Worm (Caenorhabditis elegans) whole organism, late embryonic: ENCODE measurements around the gene C04G6.4.

Experiments used
- C08G9.2 ChIP-seq: sonication (generic microtip); optimal IDR thresholded peaks from 2 replicates; lab custom pipeline; 2016; ENCODE audit warnings: mild to moderate bottlenecking, missing genetic modification characterization, moderate library complexity, missing compliant biosample characterization
- K09A11.1 ChIP-seq: sonication (generic microtip); optimal IDR thresholded peaks from 2 replicates; lab custom pipeline; 2017; ENCODE audit warnings: antibody characterized with exemption, mild to moderate bottlenecking, missing genetic modification characterization, missing compliant biosample characterization; ENCODE audit not compliant: insufficient read depth
- T23F11.4 ChIP-seq: fragments of 200-800 bp; sonication (Bioruptor generic); optimal IDR thresholded peaks from 2 replicates; lab custom pipeline; 2018; ENCODE audit warnings: mild to moderate bottlenecking, missing genetic modification characterization, missing compliant biosample characterization
- Y22D7AL.16 ChIP-seq: sonication (generic microtip); optimal IDR thresholded peaks from 2 replicates; lab custom pipeline; 2016; ENCODE audit warnings: missing genetic modification characterization, missing compliant biosample characterization
- ama-1 ChIP-seq: fragments of 150-350 bp; optimal IDR thresholded peaks from 2 replicates; lab custom pipeline; 2014
- ceh-14 ChIP-seq: sonication (generic microtip); optimal IDR thresholded peaks from 2 replicates; lab custom pipeline; 2016; ENCODE audit warnings: missing genotype, missing genetic modification characterization, missing compliant biosample characterization
- ceh-2 ChIP-seq: sonication (generic microtip); optimal IDR thresholded peaks from 2 replicates; lab custom pipeline; 2016; ENCODE audit warnings: missing genotype, missing genetic modification characterization, missing compliant biosample characterization
- ceh-22 ChIP-seq: sonication (generic microtip); optimal IDR thresholded peaks from 2 replicates; lab custom pipeline; 2017; ENCODE audit warnings: missing biosample characterization, missing genetic modification characterization
- ceh-30 ChIP-seq: fragments of 150-350 bp; optimal IDR thresholded peaks from 2 replicates; lab custom pipeline; 2014; ENCODE audit warnings: missing biosample characterization, missing genetic modification characterization
- ceh-45 ChIP-seq: fragments of 200-800 bp; sonication (Bioruptor generic); IDR thresholded peaks from 2 replicates; pipeline ENCODE4 v1.3.6; 2022; ENCODE audit warnings: missing genetic modification reagents, missing genetic modification characterization, missing compliant biosample characterization
- ceh-48 ChIP-seq: sonication (generic microtip); optimal IDR thresholded peaks from 2 replicates; lab custom pipeline; 2016; ENCODE audit warnings: missing genetic modification characterization, inconsistent platforms, missing compliant biosample characterization
- ceh-9 ChIP-seq: sonication (generic microtip); optimal IDR thresholded peaks from 2 replicates; lab custom pipeline; 2016; ENCODE audit warnings: mild to moderate bottlenecking, missing genetic modification characterization, inconsistent platforms, missing compliant biosample characterization
- fax-1 ChIP-seq: sonication (generic microtip); optimal IDR thresholded peaks from 2 replicates; lab custom pipeline; 2016; ENCODE audit warnings: missing genotype, missing genetic modification characterization, missing compliant biosample characterization
- fkh-6 ChIP-seq: sonication (generic microtip); optimal IDR thresholded peaks from 2 replicates; lab custom pipeline; 2016; ENCODE audit warnings: missing genetic modification characterization, missing compliant biosample characterization
- gmeb-2 ChIP-seq: sonication (generic microtip); optimal IDR thresholded peaks from 2 replicates; lab custom pipeline; 2016; ENCODE audit warnings: missing genetic modification characterization, inconsistent platforms, missing compliant biosample characterization
- hlh-15 ChIP-seq: sonication (generic microtip); optimal IDR thresholded peaks from 2 replicates; lab custom pipeline; 2016; ENCODE audit warnings: missing genetic modification characterization, missing compliant biosample characterization
- hlh-6 ChIP-seq: sonication (generic microtip); optimal IDR thresholded peaks from 2 replicates; lab custom pipeline; 2016; ENCODE audit warnings: missing genotype, missing genetic modification characterization, missing compliant biosample characterization
- lim-6 ChIP-seq: sonication (generic microtip); optimal IDR thresholded peaks from 2 replicates; lab custom pipeline; 2016; ENCODE audit warnings: missing genetic modification characterization, missing compliant biosample characterization
- madf-2 ChIP-seq: sonication (generic microtip); optimal IDR thresholded peaks from 2 replicates; lab custom pipeline; 2017; ENCODE audit warnings: missing genetic modification characterization, missing compliant biosample characterization
- mec-3 ChIP-seq: sonication (generic microtip); optimal IDR thresholded peaks from 2 replicates; lab custom pipeline; 2016; ENCODE audit warnings: borderline replicate concordance, missing genetic modification characterization, missing compliant biosample characterization
- nfya-1 ChIP-seq: sonication (generic microtip); optimal IDR thresholded peaks from 2 replicates; lab custom pipeline; 2017; ENCODE audit warnings: missing genetic modification characterization, mild to moderate bottlenecking, missing compliant biosample characterization, antibody characterized with exemption, moderate library complexity
- npax-4 ChIP-seq: sonication (generic microtip); optimal IDR thresholded peaks from 2 replicates; lab custom pipeline; 2016; ENCODE audit warnings: missing genetic modification characterization, missing compliant biosample characterization
- odd-2 ChIP-seq: sonication (generic microtip); optimal IDR thresholded peaks from 2 replicates; lab custom pipeline; 2017; ENCODE audit warnings: antibody characterized with exemption, mild to moderate bottlenecking, missing genetic modification characterization, missing compliant biosample characterization
- pax-1 ChIP-seq: fragments of 150-350 bp; optimal IDR thresholded peaks from 2 replicates; lab custom pipeline; 2014; ENCODE audit warnings: missing biosample characterization, missing genetic modification characterization
- pros-1 ChIP-seq: fragments of 150-350 bp; optimal IDR thresholded peaks from 2 replicates; lab custom pipeline; 2014; ENCODE audit warnings: missing biosample characterization, missing genetic modification reagents, missing genetic modification characterization
- ref-2 ChIP-seq: sonication (generic microtip); optimal IDR thresholded peaks from 2 replicates; lab custom pipeline; 2016; ENCODE audit warnings: missing genetic modification characterization, missing compliant biosample characterization
- sdc-2 ChIP-seq: sonication (generic microtip); optimal IDR thresholded peaks from 2 replicates; lab custom pipeline; 2016; ENCODE audit warnings: missing genotype, missing genetic modification characterization, missing compliant biosample characterization
- sox-2 ChIP-seq: fragments of 200-800 bp; sonication (Bioruptor generic); IDR thresholded peaks from 2 replicates; pipeline ENCODE4 v1.3.6; 2022; ENCODE audit warnings: missing genetic modification reagents, missing genetic modification characterization, missing compliant biosample characterization
- syd-9 ChIP-seq: sonication (generic microtip); optimal IDR thresholded peaks from 2 replicates; lab custom pipeline; 2016; ENCODE audit warnings: mild to moderate bottlenecking, missing genetic modification characterization, moderate library complexity, missing compliant biosample characterization
- tbx-7 ChIP-seq: sonication (generic microtip); optimal IDR thresholded peaks from 2 replicates; lab custom pipeline; 2016; ENCODE audit warnings: missing genotype, missing genetic modification characterization, missing compliant biosample characterization
- ttx-3 ChIP-seq: sonication (generic microtip); optimal IDR thresholded peaks from 2 replicates; lab custom pipeline; 2016; ENCODE audit warnings: missing genetic modification reagents, missing genetic modification characterization, missing compliant biosample characterization
- unc-55 ChIP-seq: sonication (generic microtip); optimal IDR thresholded peaks from 2 replicates; lab custom pipeline; 2017; ENCODE audit warnings: missing biosample characterization, missing genetic modification reagents, missing genetic modification characterization
- unc-86 ChIP-seq: sonication (generic microtip); optimal IDR thresholded peaks from 2 replicates; lab custom pipeline; 2016; ENCODE audit warnings: missing genetic modification characterization, missing compliant biosample characterization
- zip-5 ChIP-seq: sonication (generic microtip); optimal IDR thresholded peaks from 2 replicates; lab custom pipeline; 2016; ENCODE audit warnings: missing genetic modification characterization, missing compliant biosample characterization
- ztf-16 ChIP-seq: sonication (generic microtip); optimal IDR thresholded peaks from 2 replicates; lab custom pipeline; 2017; ENCODE audit warnings: missing genetic modification characterization, missing compliant biosample characterization

C04G6.4 gene

ce11 chrII:5055129-5055666, 28.0 kb downstream of the C04G6.4 start, which contains the start of the genes ify-1 and rpl-22 (continued):
- no peak for TF ChIP-seq ceh-14 (tag; lab: Kevin White, UChicago)

- TF ChIP-seq fax-1 (no peak), ceh-22 (tag; lab: Kevin White, UChicago) (no peak), npax-4 (tag; lab: Kevin White, UChicago) (no peak), ceh-14 (tag; lab: Kevin White, UChicago) (no peak), ceh-9 (tag; lab: Kevin White, UChicago) (no peak), ceh-30 (tag; lab: Kevin White, UChicago) (no peak), nfya-1 (tag; lab: Kevin White, UChicago) (no peak), ref-2 (no peak), Y22D7AL.16 (tag; lab: Kevin White, UChicago) (no peak), C08G9.2 (tag; lab: Kevin White, UChicago) (no peak), ttx-3 (tag; lab: Kevin White, UChicago) (no peak), sdc-2 (tag; lab: Kevin White, UChicago) (no peak), lim-6 (no peak)
Measured at ce11 chrII:5050776-5051175, 32.5 kb downstream of the C04G6.4 start.

- TF ChIP-seq unc-86 (no peak), ceh-45 (GFP tag; lab: Robert Waterston, UW) (no peak), mec-3 (tag; lab: Kevin White, UChicago) (no peak), madf-2 (tag; lab: Kevin White, UChicago) (no peak), T23F11.4 (GFP tag; lab: Kevin White, UChicago) (no peak), sox-2 (GFP tag; lab: Robert Waterston, UW) (no peak), pax-1 (tag; lab: Kevin White, UChicago) (no peak), odd-2 (tag; lab: Kevin White, UChicago) (no peak), K09A11.1 (tag; lab: Kevin White, UChicago) (no peak)
Measured at ce11 chrII:5049865-5050342, 33.3 kb downstream of the C04G6.4 start, which contains the start of gene F33G12.6. TSS of gene F33G12.6 (plus strand) at chrII:5049915.

DNA sequence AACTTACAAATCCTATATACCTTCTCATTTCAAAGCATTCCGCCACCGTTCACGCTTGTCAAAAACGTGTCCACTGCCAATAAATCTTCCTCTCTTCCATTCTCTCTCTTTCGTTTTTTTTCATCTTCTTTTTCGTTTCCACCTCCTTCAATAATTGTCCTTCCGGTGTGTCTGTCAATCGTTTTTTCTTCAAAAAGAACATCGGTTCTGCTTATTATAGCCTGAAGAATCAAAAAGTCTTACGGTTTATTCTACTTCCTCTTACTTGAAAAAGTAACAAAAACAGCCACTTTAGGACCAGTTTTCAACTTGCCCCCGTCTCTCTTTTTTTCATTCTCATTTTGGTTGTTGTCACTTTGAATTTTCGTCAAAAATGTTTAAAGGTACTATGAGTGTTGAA, 34.0 kb downstream of the C04G6.4 start:
- no peak for TF ChIP-seq sdc-2 (tag; lab: Kevin White, UChicago)
- TF ChIP-seq fax-1 = no peak
- no peak for TF ChIP-seq ttx-3 (tag; lab: Kevin White, UChicago)
- TF ChIP-seq ceh-2 (tag; lab: Kevin White, UChicago) = no peak
- TF ChIP-seq C08G9.2 (tag; lab: Kevin White, UChicago) = no peak
- TF ChIP-seq hlh-6 (tag; lab: Kevin White, UChicago) = no peak
- no peak for TF ChIP-seq fkh-6 (tag; lab: Kevin White, UChicago)
- no peak for TF ChIP-seq ama-1 (lab: Kevin White, UChicago)
- no peak for TF ChIP-seq ceh-48 (tag; lab: Kevin White, UChicago)
- TF ChIP-seq unc-55 (GFP tag; lab: Kevin White, UChicago) = no peak
- TF ChIP-seq T23F11.4 (GFP tag; lab: Kevin White, UChicago) = no peak
- no peak for TF ChIP-seq syd-9 (tag; lab: Kevin White, UChicago)
- TF ChIP-seq gmeb-2 (tag; lab: Kevin White, UChicago) = no peak
- TF ChIP-seq nfya-1 (tag; lab: Kevin White, UChicago) = no peak
- TF ChIP-seq ceh-9 (tag; lab: Kevin White, UChicago) = no peak
- TF ChIP-seq tbx-7 (tag; lab: Kevin White, UChicago) = no peak
- TF ChIP-seq ztf-16 (tag; lab: Kevin White, UChicago) = no peak
- no peak for TF ChIP-seq hlh-15 (tag; lab: Kevin White, UChicago)
- TF ChIP-seq pros-1 = no peak
- no peak for TF ChIP-seq zip-5
